Worm (Caenorhabditis elegans) whole organism, early embryonic: Measurements from ENCODE around the gene K01G12.3.

Source experiments
- B0310.2 ChIP-seq: sonication (generic microtip); optimal IDR thresholded peaks from 2 replicates; lab custom pipeline; 2016; ENCODE audit warnings: mild to moderate bottlenecking, missing genetic modification characterization, missing compliant biosample characterization
- F13C5.2 ChIP-seq: sonication (generic microtip); optimal IDR thresholded peaks from 2 replicates; lab custom pipeline; 2017; ENCODE audit warnings: mild to moderate bottlenecking, missing genetic modification characterization, inconsistent platforms, missing compliant biosample characterization
- aly-1 ChIP-seq: sonication (generic microtip); optimal IDR thresholded peaks from 2 replicates; lab custom pipeline; 2016; ENCODE audit warnings: missing genetic modification characterization, missing compliant biosample characterization
- ama-1 ChIP-seq: fragments of 150-350 bp; optimal IDR thresholded peaks from 2 replicates; lab custom pipeline; 2014
- ceh-13 ChIP-seq: fragments of 200-800 bp; sonication (Bioruptor generic); optimal IDR thresholded peaks from 2 replicates; lab custom pipeline; 2018; ENCODE audit warnings: mild to moderate bottlenecking, missing genetic modification characterization, missing compliant biosample characterization
- ceh-36 ChIP-seq: sonication (generic microtip); optimal IDR thresholded peaks from 2 replicates; lab custom pipeline; 2016; ENCODE audit warnings: missing genetic modification characterization, inconsistent platforms, missing compliant biosample characterization
- ets-7 ChIP-seq: sonication (generic microtip); optimal IDR thresholded peaks from 2 replicates; lab custom pipeline; 2016; ENCODE audit warnings: missing genotype, missing genetic modification characterization, missing compliant biosample characterization
- flt-1 ChIP-seq: fragments of 200-800 bp; sonication (Bioruptor generic); IDR thresholded peaks from 2 replicates; pipeline ENCODE4 v1.3.6; 2022; ENCODE audit warnings: missing genetic modification characterization, missing compliant biosample characterization
- hmbx-1 ChIP-seq: sonication (generic microtip); optimal IDR thresholded peaks from 2 replicates; lab custom pipeline; 2016; ENCODE audit warnings: mild to moderate bottlenecking, missing genetic modification characterization, missing compliant biosample characterization
- hmg-4 ChIP-seq: fragments of 200-800 bp; sonication (Bioruptor generic); optimal IDR thresholded peaks from 2 replicates; lab custom pipeline; 2018; ENCODE audit warnings: mild to moderate bottlenecking, missing genetic modification characterization, missing compliant biosample characterization
- hnd-1 ChIP-seq: sonication (generic microtip); optimal IDR thresholded peaks from 2 replicates; lab custom pipeline; 2016; ENCODE audit warnings: missing genetic modification characterization, missing compliant biosample characterization
- pes-1 ChIP-seq: fragments of 200-800 bp; sonication (Bioruptor generic); IDR thresholded peaks from 2 replicates; pipeline ENCODE4 v1.3.6; 2022; ENCODE audit warnings: missing genetic modification reagents, missing genetic modification characterization, missing compliant biosample characterization
- scrt-1 ChIP-seq: fragments of 200-800 bp; sonication (Bioruptor generic); IDR thresholded peaks from 2 replicates; pipeline ENCODE4 v1.3.6; 2022; ENCODE audit warnings: missing genetic modification characterization, missing compliant biosample characterization
- sea-1 ChIP-seq: fragments of 200-800 bp; sonication (Bioruptor generic); conservative IDR thresholded peaks from 2 replicates; pipeline ENCODE4 v1.3.6; 2022; ENCODE audit warnings: missing genetic modification characterization, missing compliant biosample characterization
- tbx-11 ChIP-seq: fragments of 200-800 bp; sonication (Bioruptor generic); IDR thresholded peaks from 2 replicates; pipeline ENCODE4 v1.3.6; 2022; ENCODE audit warnings: missing genetic modification characterization, missing compliant biosample characterization
- tbx-37 ChIP-seq: fragments of 200-800 bp; sonication (Bioruptor generic); conservative IDR thresholded peaks from 2 replicates; pipeline ENCODE4 v1.3.6; 2022; ENCODE audit warnings: missing genetic modification reagents, missing genetic modification characterization, missing compliant biosample characterization
- tra-4 ChIP-seq: sonication (generic microtip); optimal IDR thresholded peaks from 2 replicates; lab custom pipeline; 2017; ENCODE audit warnings: missing genetic modification characterization, missing compliant biosample characterization

Gene K01G12.3

ce11 chrIV:14230799-14231198 lies 37.5 kb downstream of the K01G12.3 start, which contains the start of gene F02H6.6:
TSS of gene F02H6.6 (minus strand) at chrIV:14230899.
- no peak for TF ChIP-seq tra-4 (tag; lab: Kevin White, UChicago)
- no peak for TF ChIP-seq tbx-11 (GFP tag; lab: Robert Waterston, UW)
- TF ChIP-seq aly-1 (tag; lab: Kevin White, UChicago), result no peak
- TF ChIP-seq F13C5.2, result no peak
- TF ChIP-seq sea-1 (GFP tag; lab: Robert Waterston, UW), result no peak
- no peak for TF ChIP-seq pes-1
- TF ChIP-seq flt-1, result no peak
- no peak for TF ChIP-seq ceh-36 (tag; lab: Kevin White, UChicago)
- no peak for TF ChIP-seq hmbx-1
- TF ChIP-seq ets-7 (tag; lab: Kevin White, UChicago), result no peak
- TF ChIP-seq tbx-37 (GFP tag; lab: Robert Waterston, UW), result no peak
- no peak for TF ChIP-seq scrt-1 (GFP tag; lab: Robert Waterston, UW)

- no peak for TF ChIP-seq hnd-1 (tag; lab: Kevin White, UChicago)
- no peak for TF ChIP-seq sea-1 (GFP tag; lab: Robert Waterston, UW)
- TF ChIP-seq ceh-36 (tag; lab: Kevin White, UChicago), result no peak
- TF ChIP-seq tbx-11 (GFP tag; lab: Robert Waterston, UW), result no peak
- TF ChIP-seq ceh-13 (GFP tag; lab: Kevin White, UChicago), result no peak
- TF ChIP-seq flt-1, result no peak
- no peak for TF ChIP-seq tra-4 (tag; lab: Kevin White, UChicago)
- TF ChIP-seq aly-1 (tag; lab: Kevin White, UChicago), result no peak
- no peak for TF ChIP-seq B0310.2 (tag; lab: Kevin White, UChicago)
- no peak for TF ChIP-seq F13C5.2
Observed at ce11 chrIV:14238976-14239375, 45.7 kb downstream of the K01G12.3 start, which contains the start of gene Y64G10A.1. TSS of gene Y64G10A.1 (minus strand) at chrIV:14239076.

- no peak for TF ChIP-seq ceh-36 (tag; lab: Kevin White, UChicago)
- TF ChIP-seq ama-1, result no peak
- no peak for TF ChIP-seq ceh-13 (GFP tag; lab: Kevin White, UChicago)
- no peak for TF ChIP-seq ets-7 (tag; lab: Kevin White, UChicago)
- TF ChIP-seq pes-1, result no peak
- no peak for TF ChIP-seq scrt-1 (GFP tag; lab: Robert Waterston, UW)
- no peak for TF ChIP-seq tbx-11 (GFP tag; lab: Robert Waterston, UW)
- no peak for TF ChIP-seq B0310.2 (tag; lab: Kevin White, UChicago)
- no peak for TF ChIP-seq hnd-1 (tag; lab: Kevin White, UChicago)
- no peak for TF ChIP-seq F13C5.2
- TF ChIP-seq aly-1 (tag; lab: Kevin White, UChicago), result no peak
- TF ChIP-seq hmbx-1, result no peak
- no peak for TF ChIP-seq sea-1 (GFP tag; lab: Robert Waterston, UW)
- no peak for TF ChIP-seq tra-4 (tag; lab: Kevin White, UChicago)
- no peak for TF ChIP-seq hmg-4
- TF ChIP-seq tbx-37 (GFP tag; lab: Robert Waterston, UW), result no peak
- TF ChIP-seq flt-1, result no peak
Observed at ce11 chrIV:14241382-14242122, 48.3 kb downstream of the K01G12.3 start, which contains the start of gene Y64G10A.10. TSS of gene Y64G10A.10 (minus strand) at chrIV:14241432.

ce11 chrIV:14244357-14244756 lies 51.1 kb downstream of the K01G12.3 start, which contains the start of gene Y64G10A.2:
TSS of gene Y64G10A.2 (minus strand) at chrIV:14244457.
- TF ChIP-seq sea-1 (GFP tag; lab: Robert Waterston, UW) (no peak), scrt-1 (GFP tag; lab: Robert Waterston, UW) (no peak), tra-4 (tag; lab: Kevin White, UChicago) (no peak), hmbx-1 (no peak), tbx-37 (GFP tag; lab: Robert Waterston, UW) (no peak), ama-1 (no peak)
